Worm (Caenorhabditis elegans) whole organism, L4 larva: ENCODE data around the gene oops-1.

Experiments used
- F10B5.3 ChIP-seq: sonication (generic microtip); optimal IDR thresholded peaks from 2 replicates; lab custom pipeline; 2016; ENCODE audit warnings: mild to moderate bottlenecking, missing genetic modification characterization, missing compliant biosample characterization
- F26F4.8 ChIP-seq: fragments of 200-800 bp; sonication (Bioruptor generic); conservative IDR thresholded peaks from 2 replicates; pipeline ENCODE4 v1.3.6; 2022; ENCODE audit warnings: missing genetic modification characterization, missing compliant biosample characterization
- F49E8.2 ChIP-seq: sonication (generic microtip); optimal IDR thresholded peaks from 2 replicates; lab custom pipeline; 2016; ENCODE audit warnings: missing compliant biosample characterization, mild to moderate bottlenecking, missing genetic modification characterization, borderline replicate concordance
- T20F7.1 ChIP-seq: fragments of 200-800 bp; sonication (Bioruptor generic); optimal IDR thresholded peaks from 2 replicates; lab custom pipeline; 2018; ENCODE audit warnings: mild to moderate bottlenecking, missing genetic modification characterization, missing compliant biosample characterization
- Y105C5A.15 ChIP-seq: fragments of 200-800 bp; sonication (Bioruptor generic); IDR thresholded peaks from 2 replicates; pipeline ENCODE4 v1.3.6; 2022; ENCODE audit warnings: missing genetic modification characterization, missing compliant biosample characterization
- ces-1 ChIP-seq: fragments of 150-350 bp; sonication (generic microtip); optimal IDR thresholded peaks from 4 replicates; lab custom pipeline; 2014; ENCODE audit warnings: missing biosample characterization, missing genetic modification reagents, missing genetic modification characterization
- daf-12 ChIP-seq: fragments of 150-350 bp; optimal IDR thresholded peaks from 2 replicates; lab custom pipeline; 2014; ENCODE audit warnings: missing biosample characterization, missing genetic modification reagents, missing genetic modification characterization
- daf-16 ChIP-seq, 3 experiments: sonication (generic microtip); optimal IDR thresholded peaks; 2 replicates each; lab custom pipeline; 2016 to 2017; ENCODE audit warnings: missing genetic modification characterization in 3 of 3, missing genetic modification reagents in 3 of 3, mild to moderate bottlenecking in 2 of 3, missing compliant biosample characterization in 2 of 3, missing biosample characterization in 1 of 3, moderate library complexity in 1 of 3
- daf-19 ChIP-seq: fragments of 200-800 bp; sonication (Bioruptor generic); conservative IDR thresholded peaks from 2 replicates; pipeline ENCODE4 v1.3.6; 2022; ENCODE audit warnings: missing genetic modification characterization, missing compliant biosample characterization
- duxl-1 ChIP-seq: sonication (generic microtip); optimal IDR thresholded peaks from 2 replicates; lab custom pipeline; 2016; ENCODE audit warnings: mild to moderate bottlenecking, missing genetic modification characterization, moderate library complexity, missing compliant biosample characterization; ENCODE audit not compliant: poor library complexity
- gei-8 ChIP-seq: fragments of 200-800 bp; sonication (Bioruptor generic); optimal IDR thresholded peaks from 2 replicates; lab custom pipeline; 2018; ENCODE audit warnings: mild to moderate bottlenecking, missing genetic modification characterization, missing compliant biosample characterization
- hlh-11 ChIP-seq: fragments of 200-800 bp; sonication (Bioruptor generic); optimal IDR thresholded peaks from 2 replicates; lab custom pipeline; 2018; ENCODE audit warnings: mild to moderate bottlenecking, missing genetic modification characterization, missing compliant biosample characterization
- hlh-30 ChIP-seq: sonication (generic microtip); optimal IDR thresholded peaks from 2 replicates; lab custom pipeline; 2017; ENCODE audit warnings: antibody characterized with exemption, mild to moderate bottlenecking, missing genetic modification characterization, missing compliant biosample characterization; ENCODE audit not compliant: insufficient read depth
- lim-7 ChIP-seq: fragments of 200-800 bp; sonication (Bioruptor generic); IDR thresholded peaks from 2 replicates; pipeline ENCODE4 v1.3.6; 2022; ENCODE audit warnings: missing genetic modification characterization, missing compliant biosample characterization
- lin-15B ChIP-seq: fragments of 150-350 bp; sonication (generic microtip); optimal IDR thresholded peaks from 3 replicates; lab custom pipeline; 2014; ENCODE audit warnings: missing biosample characterization, missing genetic modification characterization
- nhr-10 ChIP-seq: fragments of 150-350 bp; optimal IDR thresholded peaks from 2 replicates; lab custom pipeline; 2014; ENCODE audit warnings: missing biosample characterization, missing genetic modification characterization
- nhr-11 ChIP-seq: fragments of 150-350 bp; optimal IDR thresholded peaks from 2 replicates; lab custom pipeline; 2014; ENCODE audit warnings: missing biosample characterization, missing genetic modification characterization
- nhr-111 ChIP-seq: fragments of 200-800 bp; sonication (Bioruptor generic); optimal IDR thresholded peaks from 2 replicates; lab custom pipeline; 2018; ENCODE audit warnings: mild to moderate bottlenecking, missing genetic modification characterization, missing compliant biosample characterization
- nhr-28 ChIP-seq: fragments of 150-350 bp; optimal IDR thresholded peaks from 2 replicates; lab custom pipeline; 2014; ENCODE audit warnings: missing biosample characterization, missing genetic modification characterization
- nhr-48 ChIP-seq: sonication (generic microtip); optimal IDR thresholded peaks from 2 replicates; lab custom pipeline; 2016; ENCODE audit warnings: mild to moderate bottlenecking, missing genetic modification characterization, missing compliant biosample characterization
- nhr-6 ChIP-seq: fragments of 150-350 bp; optimal IDR thresholded peaks from 2 replicates; lab custom pipeline; 2014; ENCODE audit warnings: missing biosample characterization, missing genetic modification characterization
- pha-4 ChIP-seq, 2 experiments: fragments of 150-350 bp in 1 of 2; fragments of 200-800 bp in 1 of 2; sonication (Bioruptor generic) in 1 of 2; IDR thresholded peaks in 1 of 2; optimal IDR thresholded peaks in 1 of 2; 2 replicates each; pipeline versions ENCODE4 v1.3.6 to Lab custom; 2014 to 2022; ENCODE audit warnings: missing genetic modification characterization in 2 of 2, missing genetic modification reagents in 2 of 2, missing biosample characterization in 1 of 2, missing compliant biosample characterization in 1 of 2
- pqm-1 ChIP-seq: sonication (generic microtip); optimal IDR thresholded peaks from 2 replicates; lab custom pipeline; 2017; ENCODE audit warnings: missing biosample characterization, missing genetic modification characterization
- saeg-2 ChIP-seq: fragments of 200-800 bp; sonication (Bioruptor generic); IDR thresholded peaks from 2 replicates; pipeline ENCODE4 v1.3.6; 2022; ENCODE audit warnings: missing genetic modification reagents, missing genetic modification characterization, missing compliant biosample characterization
- sdz-12 ChIP-seq: fragments of 200-800 bp; sonication (Bioruptor generic); optimal IDR thresholded peaks from 2 replicates; lab custom pipeline; 2018; ENCODE audit warnings: mild to moderate bottlenecking, missing genetic modification characterization, missing compliant biosample characterization
- snpc-1.2 ChIP-seq: fragments of 200-800 bp; sonication (Bioruptor generic); IDR thresholded peaks from 2 replicates; pipeline ENCODE4 v1.3.6; 2022; ENCODE audit warnings: missing genetic modification reagents, missing genetic modification characterization, missing compliant biosample characterization
- spr-3 ChIP-seq: fragments of 200-800 bp; sonication (Bioruptor generic); optimal IDR thresholded peaks from 2 replicates; lab custom pipeline; 2018; ENCODE audit warnings: mild to moderate bottlenecking, missing genetic modification characterization, missing compliant biosample characterization
- tag-97 ChIP-seq: fragments of 200-800 bp; sonication (Bioruptor generic); IDR thresholded peaks from 2 replicates; pipeline ENCODE4 v1.3.6; 2022; ENCODE audit warnings: missing genetic modification characterization, missing compliant biosample characterization
- unc-130 ChIP-seq: sonication (generic microtip); optimal IDR thresholded peaks from 2 replicates; lab custom pipeline; 2016; ENCODE audit warnings: missing genetic modification reagents, missing genetic modification characterization, missing compliant biosample characterization
- unc-62 ChIP-seq, 3 experiments: fragments of 150-350 bp in 1 of 3; sonication (generic microtip); optimal IDR thresholded peaks in 2 of 3; peaks in 1 of 3; 1 replicate in 1 of 3; 2 replicates in 2 of 3; lab custom pipeline; 2014 to 2017; ENCODE audit warnings: missing biosample characterization in 3 of 3, missing genetic modification characterization in 3 of 3, missing genetic modification reagents in 3 of 3, missing genotype in 1 of 3
- vab-7 ChIP-seq: fragments of 200-800 bp; sonication (Bioruptor generic); IDR thresholded peaks from 2 replicates; pipeline ENCODE4 v1.3.6; 2022; ENCODE audit warnings: missing genetic modification reagents, missing genetic modification characterization, missing compliant biosample characterization
- zip-11 ChIP-seq: fragments of 200-800 bp; sonication (Bioruptor generic); IDR thresholded peaks from 2 replicates; pipeline ENCODE4 v1.3.6; 2022; ENCODE audit warnings: missing genetic modification characterization, missing compliant biosample characterization
- ztf-7 ChIP-seq: fragments of 150-350 bp; optimal IDR thresholded peaks from 2 replicates; lab custom pipeline; 2014; ENCODE audit warnings: missing biosample characterization, missing genetic modification characterization

oops-1 gene

ce11 chrIV:5834182-5834581, 20.2 kb upstream of the oops-1 start:
- TF ChIP-seq unc-62 (GFP tag; optimal IDR thresholded peaks at IDR 0.05 in 1 of 2; lab: Kevin White, UChicago) (peak in 1 of 2 experiments; percentile 99), unc-62 (tag; optimal IDR thresholded peaks at IDR 0.05; lab: Kevin White, UChicago) (no peak), F26F4.8 (GFP tag; lab: Robert Waterston, UW) (no peak)

- TF ChIP-seq F49E8.2 (tag; lab: Kevin White, UChicago) (peak; percentile 30), nhr-10 (tag; lab: Kevin White, UChicago) (no peak), snpc-1.2 (GFP tag; lab: Robert Waterston, UW) (peak; percentile 84)
- TF ChIP-seq, all 104 proteins: peak for 2
Measured at ce11 chrIV:5832801-5833200, 18.9 kb upstream of the oops-1 start.

DNA sequence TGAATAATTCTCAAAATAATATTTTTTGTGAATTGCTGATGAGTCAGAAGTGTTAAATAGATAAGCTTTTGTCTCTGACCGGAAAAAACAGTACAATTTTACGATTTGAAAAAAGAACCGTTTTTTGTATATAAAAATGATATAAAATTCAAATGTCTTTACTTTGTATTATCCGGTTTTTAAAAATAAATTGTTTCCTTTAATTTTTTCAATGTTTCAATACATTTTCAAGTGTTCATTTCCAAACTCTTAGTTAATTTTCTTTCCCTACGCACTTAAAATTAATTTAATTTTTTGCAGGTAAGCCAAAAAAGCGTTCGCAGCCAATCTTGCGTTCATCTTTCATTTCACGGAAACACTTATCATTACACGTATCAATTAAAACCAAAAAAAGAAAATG, 10.6 kb upstream of the oops-1 start, which contains the start of gene egal-1:
Gene egal-1, plus strand, starts transcription at position 301 of the 400 bp plus-strand sequence.
- TF ChIP-seq hlh-11 (no peak), lim-7 (GFP tag; lab: Robert Waterston, UW) (no peak), vab-7 (GFP tag; lab: Robert Waterston, UW) (no peak)

DNA sequence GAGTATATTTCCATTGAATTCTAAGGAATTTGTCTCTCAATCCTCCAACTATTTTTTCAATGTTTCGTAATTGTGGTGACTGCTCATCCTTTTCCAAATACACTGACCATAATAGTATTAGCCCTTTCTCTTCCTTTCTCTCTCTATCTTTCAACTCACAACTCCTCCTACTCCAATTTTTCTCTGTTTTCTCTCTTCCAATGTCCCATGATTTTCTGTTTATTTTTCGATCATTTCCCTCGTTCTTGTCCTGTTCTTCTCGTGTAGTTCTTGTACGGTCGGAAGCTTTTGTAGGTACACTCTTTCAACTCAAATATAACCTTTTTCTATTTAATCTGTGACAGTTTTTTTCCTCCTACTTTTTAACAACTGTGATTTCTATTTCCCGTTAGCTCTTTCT, 8.1 kb upstream of the oops-1 start:
- TF ChIP-seq gei-8: no peak
- TF ChIP-seq nhr-6 (tag; lab: Kevin White, UChicago): no peak
- TF ChIP-seq pqm-1 (tag; lab: Kevin White, UChicago): peak; percentile 18
- no peak for TF ChIP-seq duxl-1
- TF ChIP-seq ces-1 (GFP tag; lab: Kevin White, UChicago): no peak
- no peak for TF ChIP-seq lin-15B (tag; lab: Kevin White, UChicago)
- TF ChIP-seq daf-19 (GFP tag; lab: Robert Waterston, UW): no peak
- no peak for TF ChIP-seq Y105C5A.15 (GFP tag; lab: Robert Waterston, UW)
- no peak for TF ChIP-seq nhr-11 (tag; lab: Kevin White, UChicago)
- TF ChIP-seq hlh-30 (tag; lab: Kevin White, UChicago): peak; percentile 70
- no peak for TF ChIP-seq zip-11 (GFP tag; lab: Robert Waterston, UW)
- no peak for TF ChIP-seq spr-3 (GFP tag; lab: Kevin White, UChicago)
- no peak for TF ChIP-seq T20F7.1 (GFP tag; lab: Kevin White, UChicago)
- no peak for TF ChIP-seq nhr-111 (GFP tag; lab: Kevin White, UChicago)
- TF ChIP-seq ztf-7 (tag; lab: Kevin White, UChicago): no peak
- TF ChIP-seq nhr-48 (tag; lab: Kevin White, UChicago): no peak
- TF ChIP-seq daf-12: no peak
- no peak for TF ChIP-seq daf-16 (GFP tag; optimal IDR thresholded peaks at IDR 0.05; lab: Kevin White, UChicago)
- TF ChIP-seq daf-16 (tag; optimal IDR thresholded peaks at IDR 0.05; lab: Kevin White, UChicago): peak; percentile 5
- TF ChIP-seq saeg-2 (GFP tag; lab: Robert Waterston, UW): no peak
- TF ChIP-seq unc-130 (GFP tag; lab: Kevin White, UChicago): no peak
- no peak for TF ChIP-seq pha-4 (GFP tag; IDR thresholded peaks at IDR 0.05; lab: Robert Waterston, UW)
- peak; percentile 95 for TF ChIP-seq pha-4 (tag; optimal IDR thresholded peaks at IDR 0.05; lab: Kevin White, UChicago)
- no peak for TF ChIP-seq F10B5.3 (tag; lab: Kevin White, UChicago)
- peak; percentile 70 for TF ChIP-seq nhr-28 (tag; lab: Kevin White, UChicago)
- no peak for TF ChIP-seq sdz-12
- TF ChIP-seq tag-97 (GFP tag; lab: Robert Waterston, UW): no peak
- TF ChIP-seq, all 104 proteins: peak for 5
